Worm (Caenorhabditis elegans): ENCODE measurements around the gene best-5.

ce11 chrIII:9697323-9697722 is 7.3 kb upstream of the best-5 start:
- TF ChIP-seq pha-4 (GFP tag; IDR thresholded peaks at IDR 0.05) (no peak), pha-4 (tag; optimal IDR thresholded peaks at IDR 0.05) (no peak), ztf-11 (tag; optimal IDR thresholded peaks at IDR 0.05) (no peak)
